Fruit fly (Drosophila melanogaster) whole organism, larva: ENCODE data around the gene CG4935.

Source experiments
- noc ChIP-seq: fragments of 200-800 bp; sonication (Bioruptor generic); optimal IDR thresholded peaks from 3 replicates; lab custom pipeline; 2019; ENCODE audit warnings: missing biosample characterization, mild to moderate bottlenecking, missing genetic modification characterization, moderate library complexity

CG4935 gene

dm6 chr2L:16310648-16311047 lies 48.7 kb downstream of the CG4935 start, which contains the start of the genes cni and fzy:
Gene cni (minus strand): TSS chr2L:16310726.
Gene fzy (plus strand): TSS chr2L:16310956.
- TF ChIP-seq noc (tag; lab: Kevin White, UChicago) = no peak
